Worm (Caenorhabditis elegans) whole organism, early embryonic: ENCODE results near the gene R11G1.7.

Experiments
- B0310.2 ChIP-seq: sonication (generic microtip); optimal IDR thresholded peaks from 2 replicates; lab custom pipeline; 2016; ENCODE audit warnings: mild to moderate bottlenecking, missing genetic modification characterization, missing compliant biosample characterization
- F13C5.2 ChIP-seq: sonication (generic microtip); optimal IDR thresholded peaks from 2 replicates; lab custom pipeline; 2017; ENCODE audit warnings: mild to moderate bottlenecking, missing genetic modification characterization, inconsistent platforms, missing compliant biosample characterization
- aly-1 ChIP-seq: sonication (generic microtip); optimal IDR thresholded peaks from 2 replicates; lab custom pipeline; 2016; ENCODE audit warnings: missing genetic modification characterization, missing compliant biosample characterization
- ama-1 ChIP-seq: fragments of 150-350 bp; optimal IDR thresholded peaks from 2 replicates; lab custom pipeline; 2014
- ceh-13 ChIP-seq: fragments of 200-800 bp; sonication (Bioruptor generic); optimal IDR thresholded peaks from 2 replicates; lab custom pipeline; 2018; ENCODE audit warnings: mild to moderate bottlenecking, missing genetic modification characterization, missing compliant biosample characterization
- ceh-36 ChIP-seq: sonication (generic microtip); optimal IDR thresholded peaks from 2 replicates; lab custom pipeline; 2016; ENCODE audit warnings: missing genetic modification characterization, inconsistent platforms, missing compliant biosample characterization
- ets-7 ChIP-seq: sonication (generic microtip); optimal IDR thresholded peaks from 2 replicates; lab custom pipeline; 2016; ENCODE audit warnings: missing genotype, missing genetic modification characterization, missing compliant biosample characterization
- flt-1 ChIP-seq: fragments of 200-800 bp; sonication (Bioruptor generic); IDR thresholded peaks from 2 replicates; pipeline ENCODE4 v1.3.6; 2022; ENCODE audit warnings: missing genetic modification characterization, missing compliant biosample characterization
- hmbx-1 ChIP-seq: sonication (generic microtip); optimal IDR thresholded peaks from 2 replicates; lab custom pipeline; 2016; ENCODE audit warnings: mild to moderate bottlenecking, missing genetic modification characterization, missing compliant biosample characterization
- hmg-4 ChIP-seq: fragments of 200-800 bp; sonication (Bioruptor generic); optimal IDR thresholded peaks from 2 replicates; lab custom pipeline; 2018; ENCODE audit warnings: mild to moderate bottlenecking, missing genetic modification characterization, missing compliant biosample characterization
- hnd-1 ChIP-seq: sonication (generic microtip); optimal IDR thresholded peaks from 2 replicates; lab custom pipeline; 2016; ENCODE audit warnings: missing genetic modification characterization, missing compliant biosample characterization
- pes-1 ChIP-seq: fragments of 200-800 bp; sonication (Bioruptor generic); IDR thresholded peaks from 2 replicates; pipeline ENCODE4 v1.3.6; 2022; ENCODE audit warnings: missing genetic modification reagents, missing genetic modification characterization, missing compliant biosample characterization
- scrt-1 ChIP-seq: fragments of 200-800 bp; sonication (Bioruptor generic); IDR thresholded peaks from 2 replicates; pipeline ENCODE4 v1.3.6; 2022; ENCODE audit warnings: missing genetic modification characterization, missing compliant biosample characterization
- sea-1 ChIP-seq: fragments of 200-800 bp; sonication (Bioruptor generic); conservative IDR thresholded peaks from 2 replicates; pipeline ENCODE4 v1.3.6; 2022; ENCODE audit warnings: missing genetic modification characterization, missing compliant biosample characterization
- tbx-11 ChIP-seq: fragments of 200-800 bp; sonication (Bioruptor generic); IDR thresholded peaks from 2 replicates; pipeline ENCODE4 v1.3.6; 2022; ENCODE audit warnings: missing genetic modification characterization, missing compliant biosample characterization
- tbx-37 ChIP-seq: fragments of 200-800 bp; sonication (Bioruptor generic); conservative IDR thresholded peaks from 2 replicates; pipeline ENCODE4 v1.3.6; 2022; ENCODE audit warnings: missing genetic modification reagents, missing genetic modification characterization, missing compliant biosample characterization
- tra-4 ChIP-seq: sonication (generic microtip); optimal IDR thresholded peaks from 2 replicates; lab custom pipeline; 2017; ENCODE audit warnings: missing genetic modification characterization, missing compliant biosample characterization

The R11G1.7 gene

DNA sequence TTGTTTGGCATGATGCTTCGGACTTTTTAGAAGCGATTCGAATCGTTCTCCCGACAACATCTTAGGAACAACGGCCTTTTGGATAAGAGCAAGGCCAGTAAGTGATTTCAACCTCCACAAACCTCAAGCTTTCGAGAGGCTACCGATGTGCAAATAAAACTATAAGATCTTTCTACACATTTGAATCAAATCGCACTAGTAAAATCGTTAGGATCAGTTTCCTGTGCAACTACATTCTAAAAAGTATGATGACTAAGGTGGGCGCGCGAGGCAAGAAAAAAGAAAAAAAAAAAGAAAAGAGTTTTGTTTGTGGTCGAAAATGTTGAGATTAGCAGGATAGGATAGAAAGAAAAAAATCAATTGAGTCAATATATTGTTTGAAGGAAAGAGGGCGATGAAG, 11.3 kb upstream of the R11G1.7 start, which contains the start of gene tmem-24:
TSS of gene tmem-24 (minus strand) at position 101 of the 400 bp plus-strand sequence.
- TF ChIP-seq aly-1 (tag; lab: Kevin White, UChicago) (no peak), ets-7 (tag; lab: Kevin White, UChicago) (no peak), tra-4 (tag; lab: Kevin White, UChicago) (no peak), tbx-11 (GFP tag; lab: Robert Waterston, UW) (no peak), flt-1 (GFP tag; lab: Robert Waterston, UW) (no peak), tbx-37 (GFP tag; lab: Robert Waterston, UW) (no peak), sea-1 (GFP tag; lab: Robert Waterston, UW) (no peak), B0310.2 (tag; lab: Kevin White, UChicago) (no peak), ceh-13 (no peak), scrt-1 (GFP tag; lab: Robert Waterston, UW) (no peak), F13C5.2 (tag; lab: Kevin White, UChicago) (no peak), hnd-1 (no peak), hmg-4 (GFP tag; lab: Kevin White, UChicago) (no peak)

DNA sequence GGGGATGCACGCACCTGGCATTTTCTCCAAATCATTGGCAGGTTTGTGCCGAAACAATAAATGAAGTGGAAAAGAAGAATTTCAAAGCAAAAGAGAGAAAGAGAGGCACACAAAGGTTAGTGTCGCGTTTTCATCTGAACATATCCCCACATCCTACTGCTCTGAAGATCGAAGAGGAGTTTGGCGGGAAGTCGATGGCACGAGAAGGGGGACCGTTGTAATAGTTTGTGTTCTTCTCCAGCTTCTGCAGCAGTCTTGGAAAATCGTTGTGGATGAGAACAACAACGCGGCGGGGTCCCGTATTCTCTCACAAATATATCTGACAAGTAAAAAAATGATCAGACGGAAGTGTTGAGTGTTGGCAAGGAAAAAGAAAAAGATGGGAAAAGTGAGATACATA, 10.1 kb upstream of the R11G1.7 start:
- TF ChIP-seq tra-4 (tag; lab: Kevin White, UChicago) (no peak), ceh-36 (tag; lab: Kevin White, UChicago) (no peak), tbx-37 (GFP tag; lab: Robert Waterston, UW) (no peak), pes-1 (GFP tag; lab: Robert Waterston, UW) (no peak), tbx-11 (GFP tag; lab: Robert Waterston, UW) (no peak), hnd-1 (no peak), ceh-13 (no peak), hmg-4 (GFP tag; lab: Kevin White, UChicago) (no peak), F13C5.2 (tag; lab: Kevin White, UChicago) (no peak), B0310.2 (tag; lab: Kevin White, UChicago) (no peak)

DNA sequence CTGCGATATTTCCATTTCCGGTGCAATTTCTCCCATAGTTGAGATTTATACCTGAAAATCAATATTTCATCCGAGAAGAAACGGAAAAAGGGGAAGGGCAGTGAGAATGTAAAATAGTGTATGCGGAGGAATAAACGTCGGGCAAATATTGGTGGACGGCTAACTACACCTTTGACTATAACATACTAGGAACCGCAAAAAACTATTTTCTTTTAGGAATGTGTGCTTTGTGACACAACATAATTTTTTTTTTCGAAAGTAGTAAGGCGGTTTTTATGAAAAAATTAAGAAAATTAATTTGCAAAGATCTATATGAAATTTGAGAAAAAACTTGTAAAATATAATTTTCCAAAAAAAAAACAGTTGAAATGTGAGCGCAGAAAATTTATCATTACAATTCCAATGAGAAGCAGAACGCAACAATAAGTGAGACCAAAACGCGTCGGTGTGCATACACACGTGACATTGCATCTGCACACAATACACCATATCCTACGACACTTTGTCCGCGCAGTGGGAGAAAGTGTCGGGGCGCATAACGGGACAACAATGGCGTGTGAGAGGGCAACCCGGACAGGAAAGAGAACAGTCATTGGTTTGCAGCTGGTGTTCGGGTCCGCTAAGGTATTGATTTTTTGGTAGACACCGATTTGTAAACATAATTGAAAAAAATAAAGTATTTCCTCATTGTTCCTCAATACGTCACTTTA, 5.8 kb upstream of the R11G1.7 start, which contains the start of the genes sax-1 and R11G1.2:
TSS of gene sax-1 (minus strand) at position 51 of the 710 bp plus-strand sequence.
TSS of gene R11G1.2 (plus strand) at position 515 of the 710 bp plus-strand sequence.
- TF ChIP-seq F13C5.2 (tag; lab: Kevin White, UChicago): no peak
- TF ChIP-seq scrt-1 (GFP tag; lab: Robert Waterston, UW): no peak
- peak; percentile 56 for TF ChIP-seq hmg-4 (GFP tag; lab: Kevin White, UChicago)
- no peak for TF ChIP-seq tbx-11 (GFP tag; lab: Robert Waterston, UW)

DNA sequence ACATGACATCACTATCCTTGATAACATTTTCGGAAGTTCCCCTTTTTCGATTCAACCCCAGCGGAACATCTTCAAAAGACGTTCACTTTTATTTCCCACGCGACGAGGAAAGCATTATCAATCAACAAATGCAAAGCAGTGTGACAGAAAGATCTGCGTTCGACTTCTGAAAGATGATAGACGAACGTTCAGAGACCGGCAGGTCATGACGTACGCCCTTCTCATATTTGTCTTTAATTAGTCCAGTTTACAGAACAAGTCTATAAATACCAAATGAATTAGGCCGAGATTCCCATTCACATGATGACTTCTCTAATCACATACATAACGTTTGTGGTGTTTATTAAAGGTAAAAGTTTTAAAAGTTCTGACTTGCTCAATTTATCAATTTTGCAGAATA, 1.4 kb upstream of the R11G1.7 start, which contains the start of gene R11G1.11:
TSS of gene R11G1.11 (plus strand) at position 301 of the 400 bp plus-strand sequence.
- TF ChIP-seq B0310.2 (tag; lab: Kevin White, UChicago) (no peak), pes-1 (GFP tag; lab: Robert Waterston, UW) (no peak), tra-4 (tag; lab: Kevin White, UChicago) (no peak), sea-1 (GFP tag; lab: Robert Waterston, UW) (no peak), tbx-11 (GFP tag; lab: Robert Waterston, UW) (no peak)

ce11 chrX:3659192-3659591, 3.1 kb downstream of the R11G1.7 start, which contains the start of gene R11G1.1:
Gene R11G1.1, plus strand, starts transcription at chrX:3659492.
- TF ChIP-seq ceh-36 (tag; lab: Kevin White, UChicago) (no peak), tbx-11 (GFP tag; lab: Robert Waterston, UW) (no peak)

DNA sequence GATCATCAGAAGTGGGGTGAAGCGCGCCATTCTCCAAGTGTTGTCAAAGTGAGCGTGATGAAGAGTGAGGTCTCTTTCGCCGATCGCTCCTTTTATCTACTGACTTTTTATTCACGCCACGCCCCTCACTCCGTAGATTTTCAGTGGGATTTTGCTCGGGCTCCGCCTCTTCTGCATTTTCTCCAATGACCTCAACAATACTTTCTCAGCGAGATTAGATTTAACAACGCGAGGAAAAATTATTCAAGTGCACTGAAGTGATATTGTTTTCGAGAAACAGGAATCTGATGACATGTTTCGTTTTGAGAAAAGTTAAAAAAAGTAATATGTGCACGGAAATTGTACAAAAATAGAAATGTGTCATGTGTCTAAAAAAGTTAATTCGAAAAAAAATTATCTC, 12.8 kb downstream of the R11G1.7 start, which contains the start of gene snet-1:
TSS of gene snet-1 (minus strand) at position 101 of the 400 bp plus-strand sequence.
- TF ChIP-seq ceh-13 (no peak), ceh-36 (tag; lab: Kevin White, UChicago) (no peak), F13C5.2 (tag; lab: Kevin White, UChicago) (no peak), ets-7 (tag; lab: Kevin White, UChicago) (no peak)

DNA sequence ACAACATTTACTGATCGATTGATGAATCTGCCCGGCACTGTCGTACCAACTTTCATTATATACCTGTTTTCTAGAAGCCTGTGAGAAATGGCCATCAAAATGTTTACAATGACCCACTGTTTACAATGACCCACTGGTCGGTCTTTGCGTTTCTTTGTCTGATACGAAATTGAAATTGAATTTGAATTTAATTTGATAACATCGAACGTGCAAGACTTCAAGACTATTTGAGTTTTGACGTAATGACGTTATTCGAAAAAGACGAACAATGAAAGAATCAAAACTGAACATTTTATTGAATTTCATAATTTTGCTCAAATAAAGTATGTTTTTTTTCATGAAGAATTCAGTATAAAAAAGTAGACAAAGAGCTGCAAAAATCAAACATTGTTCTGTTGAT, 15.9 kb downstream of the R11G1.7 start, which contains the start of gene C02F12.5:
TSS of gene C02F12.5 (minus strand) at position 101 of the 400 bp plus-strand sequence.
- TF ChIP-seq hmg-4 (GFP tag; lab: Kevin White, UChicago) (no peak), F13C5.2 (tag; lab: Kevin White, UChicago) (no peak), pes-1 (GFP tag; lab: Robert Waterston, UW) (no peak)

DNA sequence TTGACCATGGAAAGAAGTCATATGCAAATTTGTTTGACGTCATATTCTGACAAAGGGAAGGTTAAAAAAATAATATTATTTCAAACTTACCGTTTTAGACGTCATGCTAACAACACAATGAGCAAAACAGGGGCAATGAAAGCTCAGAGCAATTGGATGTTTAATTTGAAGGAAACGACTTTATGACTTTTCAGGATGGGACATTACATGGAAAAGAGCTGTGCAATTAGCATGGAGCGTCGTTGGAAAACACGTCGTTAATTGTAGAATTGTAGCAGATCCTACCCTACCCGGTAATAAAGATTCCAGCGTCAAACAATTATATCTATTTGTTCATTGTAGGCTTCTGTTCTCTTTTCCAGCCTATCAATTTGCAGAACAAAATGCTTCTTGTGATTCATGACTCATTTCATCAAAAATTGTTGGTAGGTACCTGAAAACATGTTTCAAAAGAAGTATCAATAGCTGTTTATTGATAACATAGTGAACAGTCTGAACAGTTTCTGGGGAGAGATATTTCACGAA, 17.6 kb downstream of the R11G1.7 start, which contains the start of gene ceh-63:
TSS of gene ceh-63 (minus strand) at position 475 of the 525 bp plus-strand sequence.
- TF ChIP-seq aly-1 (tag; lab: Kevin White, UChicago): no peak
- TF ChIP-seq F13C5.2 (tag; lab: Kevin White, UChicago): no peak
- TF ChIP-seq ceh-13: no peak
- no peak for TF ChIP-seq pes-1 (GFP tag; lab: Robert Waterston, UW)
- no peak for TF ChIP-seq hmbx-1 (tag; lab: Kevin White, UChicago)
- TF ChIP-seq tbx-37 (GFP tag; lab: Robert Waterston, UW): no peak
- no peak for TF ChIP-seq tbx-11 (GFP tag; lab: Robert Waterston, UW)
- no peak for TF ChIP-seq ets-7 (tag; lab: Kevin White, UChicago)
- TF ChIP-seq flt-1 (GFP tag; lab: Robert Waterston, UW): no peak
- TF ChIP-seq sea-1 (GFP tag; lab: Robert Waterston, UW): no peak
- TF ChIP-seq B0310.2 (tag; lab: Kevin White, UChicago): no peak
- no peak for TF ChIP-seq hnd-1
- TF ChIP-seq ama-1: no peak
